Worm (Caenorhabditis elegans) whole organism, midembryonic: ENCODE data around the gene pgap-3.
"Not testable (repeated sequence)": the region's sequence is repeated elsewhere in the genome, so short reads cannot be mapped to it uniquely, and the experiment has no call there.

Experiments used
- T22C8.4 ChIP-seq: fragments of 200-800 bp; sonication (Bioruptor generic); IDR thresholded peaks from 2 replicates; pipeline ENCODE4 v1.3.6; 2022; ENCODE audit warnings: missing genetic modification characterization, missing compliant biosample characterization
- cog-1 ChIP-seq: sonication (generic microtip); optimal IDR thresholded peaks from 2 replicates; lab custom pipeline; 2016; ENCODE audit warnings: missing genetic modification characterization, missing compliant biosample characterization
- flt-1 ChIP-seq: fragments of 200-800 bp; sonication (Bioruptor generic); IDR thresholded peaks from 2 replicates; pipeline ENCODE4 v1.3.6; 2022; ENCODE audit warnings: missing genetic modification characterization, missing compliant biosample characterization
- klf-2 ChIP-seq: fragments of 200-800 bp; sonication (Bioruptor generic); conservative IDR thresholded peaks from 2 replicates; pipeline ENCODE4 v1.3.6; 2022; ENCODE audit warnings: missing genetic modification reagents, missing genetic modification characterization, missing compliant biosample characterization
- med-1 ChIP-seq: sonication (generic microtip); optimal IDR thresholded peaks from 2 replicates; lab custom pipeline; 2017; ENCODE audit warnings: missing genetic modification characterization, mild to moderate bottlenecking, missing compliant biosample characterization, antibody characterized with exemption, missing genetic modification reagents; ENCODE audit not compliant: insufficient read depth
- ref-1 ChIP-seq: fragments of 200-800 bp; sonication (Bioruptor generic); conservative IDR thresholded peaks from 2 replicates; pipeline ENCODE4 v1.3.6; 2022; ENCODE audit warnings: missing genetic modification reagents, missing genetic modification characterization, missing compliant biosample characterization
- tab-1 ChIP-seq: fragments of 200-800 bp; sonication (Bioruptor generic); IDR thresholded peaks from 2 replicates; pipeline ENCODE4 v1.3.6; 2022; ENCODE audit warnings: missing genetic modification characterization, missing compliant biosample characterization
- ztf-23 ChIP-seq: fragments of 200-800 bp; sonication (Bioruptor generic); IDR thresholded peaks from 2 replicates; pipeline ENCODE4 v1.3.6; 2022; ENCODE audit warnings: missing genetic modification reagents, missing genetic modification characterization, missing compliant biosample characterization
- ztf-29 ChIP-seq: fragments of 200-800 bp; sonication (Bioruptor generic); IDR thresholded peaks from 2 replicates; pipeline ENCODE4 v1.3.6; 2022; ENCODE audit warnings: missing genetic modification reagents, missing genetic modification characterization, missing compliant biosample characterization

Gene pgap-3

ce11 chrV:6051159-6051558 lies 3.4 kb upstream of the pgap-3 start, which contains the start of gene jamp-1:
Gene jamp-1 (minus strand): TSS chrV:6051259.
- TF ChIP-seq tab-1 (no peak), flt-1 (GFP tag; lab: Robert Waterston, UW) (no peak), ztf-29 (GFP tag; lab: Robert Waterston, UW) (no peak), med-1 (GFP tag; lab: Kevin White, UChicago) (no peak), ref-1 (GFP tag; lab: Robert Waterston, UW) (no peak), cog-1 (no peak), klf-2 (GFP tag; lab: Robert Waterston, UW) (no peak), ztf-23 (no peak), T22C8.4 (GFP tag; lab: Robert Waterston, UW) (no peak)

- TF ChIP-seq flt-1 (GFP tag; lab: Robert Waterston, UW) (no peak), ztf-29 (GFP tag; lab: Robert Waterston, UW) (no peak), ztf-23 (no peak), tab-1 (no peak), klf-2 (GFP tag; lab: Robert Waterston, UW) (no peak), cog-1 (no peak), T22C8.4 (GFP tag; lab: Robert Waterston, UW) (no peak), med-1 (GFP tag; lab: Kevin White, UChicago) (no peak), ref-1 (GFP tag; lab: Robert Waterston, UW) (no peak)
Measured at ce11 chrV:6044853-6045594, 2.7 kb downstream of the pgap-3 start, which contains the start of gene R01B10.3. Gene R01B10.3 (minus strand): TSS chrV:6045129.

- TF ChIP-seq ztf-23 (no peak), ref-1 (GFP tag; lab: Robert Waterston, UW) (no peak), ztf-29 (GFP tag; lab: Robert Waterston, UW) (no peak), klf-2 (GFP tag; lab: Robert Waterston, UW) (no peak), T22C8.4 (GFP tag; lab: Robert Waterston, UW) (no peak), cog-1 (no peak), flt-1 (GFP tag; lab: Robert Waterston, UW) (no peak), med-1 (GFP tag; lab: Kevin White, UChicago) (no peak), tab-1 (no peak)
Measured at ce11 chrV:6044448-6044847, 3.3 kb downstream of the pgap-3 start.

- TF ChIP-seq flt-1 (GFP tag; lab: Robert Waterston, UW) (no peak), T22C8.4 (GFP tag; lab: Robert Waterston, UW) (peak; percentile 80)
Measured at ce11 chrV:6043275-6044271, 4.1 kb downstream of the pgap-3 start, which contains the start of gene cpi-2. Gene cpi-2 (plus strand): TSS chrV:6044062.

- TF ChIP-seq tab-1 (no peak), klf-2 (GFP tag; lab: Robert Waterston, UW) (no peak), cog-1 (no peak)
Measured at ce11 chrV:6041375-6041774, 6.3 kb downstream of the pgap-3 start, which contains the start of gene R01B10.2. Gene R01B10.2 (minus strand): TSS chrV:6041475.

ce11 chrV:6038405-6039151 lies 9.1 kb downstream of the pgap-3 start, which contains the start of gene F29G9.1:
Gene F29G9.1 (plus strand): TSS chrV:6039101.
- not testable (repeated sequence) for TF ChIP-seq T22C8.4 (GFP tag; lab: Robert Waterston, UW); tab-1; klf-2 (GFP tag; lab: Robert Waterston, UW)

ce11 chrV:6036547-6036946 lies 11.2 kb downstream of the pgap-3 start:
- TF ChIP-seq cog-1 (no peak), ref-1 (GFP tag; lab: Robert Waterston, UW) (no peak), flt-1 (GFP tag; lab: Robert Waterston, UW) (no peak)

- TF ChIP-seq ref-1 (GFP tag; lab: Robert Waterston, UW) (no peak), tab-1 (no peak), klf-2 (GFP tag; lab: Robert Waterston, UW) (no peak)
Measured at ce11 chrV:6034714-6035113, 13.0 kb downstream of the pgap-3 start, which contains the start of gene dhs-17. Gene dhs-17 (minus strand): TSS chrV:6034814.

- TF ChIP-seq tab-1 (no peak), ztf-23 (no peak), klf-2 (GFP tag; lab: Robert Waterston, UW) (no peak), ref-1 (GFP tag; lab: Robert Waterston, UW) (no peak), cog-1 (no peak), ztf-29 (GFP tag; lab: Robert Waterston, UW) (no peak)
Measured at ce11 chrV:6033512-6033911, 14.2 kb downstream of the pgap-3 start.
